Worm (Caenorhabditis elegans): ENCODE results near the gene Y49F6A.11.

DNA sequence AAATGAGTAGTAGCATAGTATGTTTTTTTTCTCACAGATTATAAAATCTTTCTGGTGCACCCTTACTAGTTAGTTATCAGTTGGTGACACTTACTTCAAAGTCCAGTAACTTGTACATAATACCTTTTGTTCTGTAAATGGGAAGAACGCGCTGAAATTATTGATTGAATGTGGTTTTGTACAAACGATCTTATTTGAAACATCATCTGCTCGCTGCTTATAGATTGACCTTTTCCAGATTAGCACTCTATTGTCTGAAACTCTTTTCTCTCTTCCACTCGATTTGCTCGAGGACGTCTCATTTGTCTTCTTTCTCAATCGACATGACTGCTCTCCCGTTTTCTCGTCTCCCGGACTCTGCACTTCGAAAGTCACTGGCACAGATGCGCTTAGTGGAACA lies 48.5 kb upstream of the Y49F6A.11 start, which contains the start of gene fbxb-33:
- no peak for TF ChIP-seq fkh-10 (GFP tag; optimal IDR thresholded peaks at IDR 0.05)
- no peak for TF ChIP-seq T23F11.4 (GFP tag; optimal IDR thresholded peaks at IDR 0.05)
- TF ChIP-seq elt-2 (tag; optimal IDR thresholded peaks at IDR 0.05), result no peak
- TF ChIP-seq pha-2 (tag; optimal IDR thresholded peaks at IDR 0.05), result no peak
- TF ChIP-seq dmd-4 (tag; optimal IDR thresholded peaks at IDR 0.05; ENCODE audit: borderline replicate concordance), result no peak
- no peak for TF ChIP-seq C38D4.7 (GFP tag; optimal IDR thresholded peaks at IDR 0.05)
- no peak for TF ChIP-seq hlh-30 (tag; optimal IDR thresholded peaks at IDR 0.05; ENCODE audit: insufficient read depth)
- TF ChIP-seq ceh-9 (tag; optimal IDR thresholded peaks at IDR 0.05), result no peak

Measured in whole organism, late embryonic.